Fruit fly (Drosophila melanogaster) whole organism: ENCODE measurements around the gene Rchy1.

Source experiments
- CG8478 ChIP-seq: fragments of >200 bp; optimal IDR thresholded peaks from 2 replicates; lab custom pipeline; 2018; ENCODE audit warnings: inconsistent platforms
- Dll ChIP-seq: fragments of >200 bp; optimal IDR thresholded peaks from 2 replicates; lab custom pipeline; 2017
- EcR ChIP-seq, 2 experiments: fragments of >200 bp; optimal IDR thresholded peaks; 2 replicates each; lab custom pipeline; 2017; ENCODE audit warnings: missing biosample characterization in 2 of 2, missing genetic modification characterization in 2 of 2, missing genetic modification reagents in 2 of 2
- pan ChIP-seq: fragments of >200 bp; optimal IDR thresholded peaks from 2 replicates; lab custom pipeline; 2017
- psq ChIP-seq: fragments of >200 bp; optimal IDR thresholded peaks from 2 replicates; lab custom pipeline; 2017
- usp ChIP-seq: fragments of >200 bp; optimal IDR thresholded peaks from 2 replicates; lab custom pipeline; 2017; ENCODE audit warnings: missing biosample characterization, missing genetic modification characterization, mixed read lengths

Rchy1 gene

dm6 chr2L:6481310-6481738 is 15.9 kb upstream of the Rchy1 start:
- TF ChIP-seq EcR (GFP tag; optimal IDR thresholded peaks at IDR 0.05; lab: Kevin White, UChicago) = no peak
- TF ChIP-seq CG8478 = no peak

DNA sequence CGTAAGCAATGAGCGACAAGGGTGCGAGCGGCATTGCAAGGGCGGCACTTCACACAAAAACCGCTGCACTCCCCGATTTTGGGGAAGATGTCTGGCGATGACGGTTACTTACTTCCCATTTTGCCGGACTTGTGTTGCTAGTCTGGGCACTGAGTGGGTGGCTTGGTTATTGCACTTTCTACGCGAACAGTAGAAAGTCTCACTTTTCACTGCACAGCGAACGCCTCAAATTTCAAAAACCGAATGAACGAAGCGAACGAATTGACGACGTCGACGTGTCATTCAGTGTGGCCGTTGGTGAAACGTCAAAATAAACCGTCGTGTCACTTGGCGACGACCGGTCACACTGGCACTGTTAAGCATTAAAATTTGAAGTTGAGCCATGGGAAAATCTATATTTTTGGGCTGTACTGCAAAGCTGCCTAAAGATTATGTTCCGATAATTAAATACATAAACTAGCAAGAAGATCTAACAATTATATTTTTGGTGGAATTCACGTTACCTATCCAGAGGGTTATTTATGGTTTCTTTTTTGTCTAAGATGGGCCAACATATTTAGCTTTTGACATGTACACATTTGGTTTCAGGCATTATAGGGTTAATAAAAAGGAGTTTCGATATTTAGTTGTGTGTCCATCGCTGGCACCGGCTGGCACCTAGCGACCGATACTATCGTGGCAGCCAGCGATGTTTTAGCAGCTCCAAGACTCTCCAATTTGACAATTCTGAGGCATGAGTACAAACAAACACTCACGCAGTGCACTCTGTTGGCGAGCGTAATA is 14.9 kb upstream of the Rchy1 start, which contains the start of the genes Sec61alpha and Daxx:
Sec61alpha (minus strand) TSS at position 364 of the 783 bp plus-strand sequence.
Daxx (plus strand) TSS at position 718 of the 783 bp plus-strand sequence.
- no peak for TF ChIP-seq psq (lab: Kevin White, UChicago)
- TF ChIP-seq Dll = no peak
- TF ChIP-seq usp (GFP tag; lab: Kevin White, UChicago) = no peak
- TF ChIP-seq pan = no peak
- TF ChIP-seq CG8478 = no peak
- no peak for TF ChIP-seq EcR (GFP tag; optimal IDR thresholded peaks at IDR 0.05; lab: Kevin White, UChicago)

DNA sequence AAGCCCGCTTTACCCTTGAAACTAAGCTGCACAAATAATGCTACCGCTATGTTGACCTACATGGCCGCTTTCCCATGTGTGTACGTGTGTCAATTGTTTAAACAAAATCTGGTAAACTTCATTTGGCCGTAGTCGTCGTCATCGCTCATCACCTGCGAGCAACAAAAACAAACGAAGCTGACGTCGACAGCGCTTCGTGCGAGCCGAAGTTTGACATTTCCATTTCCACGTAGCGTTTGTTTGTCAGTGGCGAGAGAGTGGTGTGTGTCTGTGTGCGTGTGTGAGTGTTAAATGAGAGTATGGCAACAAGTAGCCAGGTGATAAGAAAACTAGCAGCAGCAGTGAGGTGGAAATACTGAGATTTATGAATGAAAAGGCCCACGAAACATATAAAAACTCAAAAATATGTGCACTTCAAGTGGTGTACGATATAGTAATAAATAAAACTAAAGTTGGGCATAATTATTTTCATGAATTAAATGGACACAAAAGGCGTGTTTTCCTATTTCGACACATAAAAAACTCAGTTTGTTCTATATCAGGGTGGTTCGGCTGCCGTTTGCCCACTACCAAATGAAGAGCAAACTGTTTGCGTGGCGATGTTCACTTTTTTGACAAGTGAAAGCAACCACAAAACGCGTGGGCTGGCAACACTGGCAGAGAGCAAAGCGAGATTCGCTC is 13.9 kb upstream of the Rchy1 start:
- TF ChIP-seq pan (no peak), EcR (GFP tag; optimal IDR thresholded peaks at IDR 0.05; lab: Kevin White, UChicago) (no peak), psq (lab: Kevin White, UChicago) (no peak), usp (GFP tag; lab: Kevin White, UChicago) (no peak), Dll (no peak), CG8478 (no peak)

DNA sequence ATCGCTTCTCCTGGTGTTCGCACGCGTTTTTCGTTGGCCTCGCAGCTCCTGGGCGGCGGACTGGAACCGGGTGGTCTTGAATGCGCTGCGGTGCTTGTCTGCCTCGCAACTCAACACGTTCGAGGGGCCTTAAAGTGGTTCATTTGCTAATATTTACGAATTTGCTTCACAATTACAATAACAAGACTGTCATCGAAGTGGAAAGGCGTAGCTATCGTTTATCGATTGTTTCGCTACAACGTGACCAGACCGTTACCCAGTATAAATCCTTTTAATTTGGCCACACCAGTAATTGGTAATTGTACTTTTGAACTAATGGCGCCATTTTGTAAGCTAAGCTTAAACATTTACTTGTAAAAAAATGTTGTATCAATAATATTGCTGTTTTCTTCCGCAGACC is 11.3 kb upstream of the Rchy1 start, which contains the start of gene CG9536:
CG9536 (minus strand) TSS at position 223 of the 400 bp plus-strand sequence.
- TF ChIP-seq psq (lab: Kevin White, UChicago) = no peak
- no peak for TF ChIP-seq EcR (GFP tag; optimal IDR thresholded peaks at IDR 0.05; lab: Kevin White, UChicago)
- TF ChIP-seq usp (GFP tag; lab: Kevin White, UChicago) = no peak

dm6 chr2L:6474878-6475582 is 9.6 kb upstream of the Rchy1 start:
- TF ChIP-seq usp (GFP tag; lab: Kevin White, UChicago) (no peak), CG8478 (no peak), EcR (GFP tag; optimal IDR thresholded peaks at IDR 0.05; lab: Kevin White, UChicago) (no peak), pan (no peak), psq (lab: Kevin White, UChicago) (no peak), Dll (no peak)

dm6 chr2L:6474298-6474697 is 8.8 kb upstream of the Rchy1 start:
- TF ChIP-seq Dll = no peak
- no peak for TF ChIP-seq EcR (GFP tag; optimal IDR thresholded peaks at IDR 0.05; lab: Kevin White, UChicago)
- TF ChIP-seq psq (lab: Kevin White, UChicago) = no peak
- no peak for TF ChIP-seq CG8478
- no peak for TF ChIP-seq usp (GFP tag; lab: Kevin White, UChicago)
- TF ChIP-seq pan = no peak

DNA sequence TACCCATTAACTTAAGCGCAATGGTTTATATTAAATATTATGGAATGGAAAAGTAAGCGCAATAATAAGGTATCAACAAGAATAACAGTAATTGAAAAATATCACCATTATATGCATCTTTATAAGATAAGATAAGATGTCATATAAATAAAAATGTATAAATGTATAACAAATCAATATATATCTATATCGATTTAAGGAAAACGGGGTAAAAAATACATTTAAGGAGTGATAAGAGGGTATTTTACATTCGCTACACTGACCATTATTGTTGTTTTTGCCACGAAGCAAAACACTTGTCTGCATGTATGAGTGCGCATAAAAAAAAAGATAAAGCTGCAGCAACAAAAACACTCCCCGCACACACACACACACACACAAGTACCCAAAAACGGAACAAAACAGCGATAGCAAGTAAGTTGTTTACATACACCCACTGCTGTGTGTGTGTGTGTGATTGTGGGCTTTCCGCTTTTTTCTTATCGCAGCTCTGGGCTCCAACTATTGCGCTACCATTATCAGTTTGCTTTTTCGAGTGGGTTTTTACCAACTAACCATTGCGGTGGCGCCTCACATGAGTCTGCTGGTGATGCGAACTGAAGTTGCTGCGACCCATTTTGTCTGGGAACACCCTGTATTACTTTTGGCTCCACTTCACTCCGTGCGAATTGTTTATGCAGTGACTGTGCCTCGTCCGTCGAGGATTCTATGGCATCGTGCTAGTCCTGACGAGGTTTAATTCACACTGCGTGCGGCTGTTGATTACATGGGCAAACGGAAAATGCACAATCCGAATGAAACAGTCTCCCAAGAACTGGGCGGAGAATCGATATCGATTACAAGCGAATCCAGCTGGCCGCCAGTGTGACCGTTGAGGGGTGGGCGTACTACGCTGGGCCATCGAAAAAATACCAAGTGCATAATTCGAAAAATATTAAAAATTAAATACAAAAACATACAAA is 7.9 kb upstream of the Rchy1 start, which contains the start of gene mmy:
mmy (minus strand) TSS at position 829 of the 962 bp plus-strand sequence.
- TF ChIP-seq Dll = no peak
- TF ChIP-seq psq (lab: Kevin White, UChicago) = no peak
- TF ChIP-seq pan = peak; percentile 79
- no peak for TF ChIP-seq usp (GFP tag; lab: Kevin White, UChicago)
- TF ChIP-seq CG8478 = no peak

DNA sequence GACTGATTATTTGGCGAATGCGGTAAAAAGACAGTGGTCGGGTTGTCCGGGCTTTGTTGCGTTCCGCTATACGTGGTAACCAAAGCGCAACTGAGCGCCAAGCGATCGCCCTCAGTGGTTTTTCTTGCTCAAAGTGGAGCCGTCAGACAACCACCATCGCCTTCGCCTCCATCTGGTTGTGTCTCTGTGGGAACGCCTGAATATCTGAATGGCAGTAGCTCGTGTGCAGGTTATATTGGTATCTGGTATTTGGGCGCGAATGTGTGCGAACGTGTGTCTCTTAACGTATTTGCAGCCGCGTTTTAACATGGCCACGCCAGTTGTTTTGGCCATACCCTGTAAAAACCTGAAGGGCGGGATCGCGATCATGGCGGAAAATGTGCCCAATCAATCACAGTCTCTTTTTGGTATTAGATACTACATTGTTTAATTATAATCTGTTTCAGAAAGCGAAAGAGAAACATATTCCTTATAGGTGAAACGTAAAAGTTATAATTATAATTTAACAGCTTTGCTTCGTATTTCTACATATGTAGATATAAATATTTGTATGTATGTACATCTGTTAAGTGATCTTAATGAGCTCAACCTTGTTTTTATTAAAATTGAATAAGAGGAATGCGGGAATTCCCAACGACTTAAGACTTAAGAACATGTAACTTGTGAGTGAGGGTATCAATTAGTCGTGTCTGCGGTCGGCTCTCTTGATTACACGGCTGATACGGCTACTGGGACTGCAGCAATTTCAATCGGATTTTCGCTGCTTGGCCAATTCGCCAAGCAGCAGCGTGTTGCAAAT is 6.7 kb upstream of the Rchy1 start:
- peak; percentile 81 for TF ChIP-seq pan
- no peak for TF ChIP-seq CG8478
- no peak for TF ChIP-seq usp (GFP tag; lab: Kevin White, UChicago)

DNA sequence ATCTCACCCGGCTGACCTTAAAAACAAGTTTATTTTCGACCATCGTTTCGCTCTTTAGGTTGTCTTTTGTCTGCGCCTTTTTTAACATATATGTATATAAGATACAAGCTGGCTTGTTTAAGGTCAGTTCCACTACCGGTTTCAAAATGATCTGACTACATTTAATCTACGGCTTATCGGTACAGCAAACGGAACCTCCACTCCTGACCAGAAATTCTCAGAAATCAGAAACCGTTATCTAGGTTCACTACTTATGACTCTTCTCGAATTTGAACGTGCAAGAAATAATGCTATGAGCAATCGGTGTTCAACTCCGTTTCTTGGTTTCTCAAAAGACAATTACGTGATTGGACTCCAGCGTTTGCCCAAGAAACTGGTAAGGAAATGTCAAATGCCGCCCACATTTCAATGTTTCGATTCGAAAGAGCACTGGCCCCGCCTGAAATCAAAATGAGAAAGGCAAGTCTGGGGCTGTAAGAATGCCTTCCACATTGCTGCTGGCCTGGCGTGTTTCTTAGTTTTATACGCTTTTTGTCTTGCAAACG is 4.7 kb upstream of the Rchy1 start:
- no peak for TF ChIP-seq usp (GFP tag; lab: Kevin White, UChicago)
- no peak for TF ChIP-seq EcR (GFP tag; optimal IDR thresholded peaks at IDR 0.05; lab: Kevin White, UChicago)
- no peak for TF ChIP-seq CG8478
- TF ChIP-seq psq (lab: Kevin White, UChicago) = no peak
- TF ChIP-seq pan = no peak
- TF ChIP-seq Dll = no peak

dm6 chr2L:6467509-6467908 is 2.0 kb upstream of the Rchy1 start, which contains the start of gene HemK1:
HemK1 (minus strand) TSS chr2L:6467698.
- TF ChIP-seq psq (lab: Kevin White, UChicago) (no peak), Dll (no peak), EcR (GFP tag; optimal IDR thresholded peaks at IDR 0.05; lab: Kevin White, UChicago) (no peak), CG8478 (no peak), pan (no peak), usp (GFP tag; lab: Kevin White, UChicago) (no peak)
